Fruit fly (Drosophila melanogaster): ENCODE measurements around the gene CG13055.

The CG13055 gene

DNA sequence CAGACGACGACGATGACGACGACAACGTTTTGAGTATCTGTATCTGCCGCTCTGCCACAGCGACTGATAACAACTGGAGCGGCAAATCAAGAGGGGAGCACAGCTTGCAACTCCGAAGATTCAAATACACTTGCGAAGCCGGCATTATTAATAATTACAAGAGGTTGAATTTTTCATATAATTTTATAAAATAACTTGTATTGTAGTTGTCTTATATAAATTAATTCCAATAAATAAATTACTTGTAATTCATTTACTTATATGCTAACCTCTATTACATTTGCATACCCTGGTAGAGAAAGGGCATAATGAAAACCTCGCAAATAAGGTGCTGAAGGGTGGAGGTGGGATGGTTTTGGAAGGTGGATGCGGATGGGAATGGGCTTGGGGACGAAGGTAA, 48.0 kb downstream of the CG13055 start (continued):
- TF ChIP-seq ss (GFP tag; optimal IDR thresholded peaks at IDR 0.05), result peak; percentile 48 to 68
- peak; percentile 41 for TF ChIP-seq CG31627 (GFP tag; optimal IDR thresholded peaks at IDR 0.05)
- peak; percentile 69 for TF ChIP-seq achi (GFP tag; optimal IDR thresholded peaks at IDR 0.05)
- peak; percentile 49 for TF ChIP-seq CG11762 (GFP tag; optimal IDR thresholded peaks at IDR 0.05; ENCODE audit: insufficient read depth)
- no peak for TF ChIP-seq CG4318 (GFP tag; optimal IDR thresholded peaks at IDR 0.05)
- no peak for TF ChIP-seq dac (GFP tag; optimal IDR thresholded peaks at IDR 0.05)
- no peak for TF ChIP-seq CG11294 (GFP tag; IDR thresholded peaks at IDR 0.05)
- peak; percentile 87 for TF ChIP-seq CG34406 (GFP tag; optimal IDR thresholded peaks at IDR 0.05)

DNA sequence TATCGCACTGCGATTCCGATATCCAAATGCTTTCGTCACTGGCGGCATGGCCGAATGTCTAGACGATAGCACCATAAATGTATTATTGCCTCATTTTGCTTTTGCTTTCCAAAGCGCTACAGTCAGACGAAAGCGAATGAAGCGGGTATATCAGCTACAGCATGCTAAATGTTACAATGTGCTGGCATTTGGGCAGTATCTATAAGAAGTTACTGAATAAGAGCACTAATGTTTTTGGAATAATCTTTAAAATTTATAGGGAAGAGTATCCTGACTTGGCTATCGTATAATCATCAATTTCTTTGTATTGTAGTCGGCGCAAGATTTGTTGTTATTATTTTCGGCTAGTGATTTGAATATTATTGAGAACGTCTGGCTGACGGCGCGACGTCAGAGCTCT, 48.9 kb downstream of the CG13055 start:
- peak; percentile 79 for TF ChIP-seq OdsH (GFP tag; optimal IDR thresholded peaks at IDR 0.05)
- peak; percentile 54 for TF ChIP-seq Gug (GFP tag; IDR thresholded peaks at IDR 0.05)
- TF ChIP-seq CG8319 (GFP tag; optimal IDR thresholded peaks at IDR 0.05), result peak; percentile 58
- peak; percentile 38 for TF ChIP-seq CG11762 (GFP tag; optimal IDR thresholded peaks at IDR 0.05; ENCODE audit: insufficient read depth)
- TF ChIP-seq CG6792 (GFP tag; optimal IDR thresholded peaks at IDR 0.05), result peak; percentile 69
- peak; percentile 75 for TF ChIP-seq Smox (GFP tag; optimal IDR thresholded peaks at IDR 0.05)
- peak; percentile 86 for TF ChIP-seq cyc (GFP tag; optimal IDR thresholded peaks at IDR 0.05)
- TF ChIP-seq topi (GFP tag; optimal IDR thresholded peaks at IDR 0.05), result peak; percentile 83
- TF ChIP-seq Hr4 (GFP tag; optimal IDR thresholded peaks at IDR 0.05), result peak; percentile 54
- peak; percentile 59 for TF ChIP-seq achi (GFP tag; optimal IDR thresholded peaks at IDR 0.05)
- no peak for TF ChIP-seq CG16779 (tag; optimal IDR thresholded peaks at IDR 0.05)
- no peak for TF ChIP-seq CG9139 (GFP tag; optimal IDR thresholded peaks at IDR 0.05)
- TF ChIP-seq CG31627 (GFP tag; optimal IDR thresholded peaks at IDR 0.05), result peak; percentile 83
- TF ChIP-seq Eip75B (GFP tag; optimal IDR thresholded peaks at IDR 0.05), result peak; percentile 52
- peak; percentile 64 for TF ChIP-seq CG6808 (GFP tag; optimal IDR thresholded peaks at IDR 0.05)
- TF ChIP-seq esn (GFP tag; optimal IDR thresholded peaks at IDR 0.05), result peak; percentile 85
- peak; percentile 66; the same call in 2 of the 3 replicates for TF ChIP-seq CG8119 (GFP tag; IDR thresholded peaks at IDR 0.05)
- TF ChIP-seq Hr38 (GFP tag; optimal IDR thresholded peaks at IDR 0.05), result no peak
- peak; percentile 77 for TF ChIP-seq acj6 (GFP tag; optimal IDR thresholded peaks at IDR 0.05)
- TF ChIP-seq fkh (GFP tag; optimal IDR thresholded peaks at IDR 0.05), result peak; percentile 9
- peak; percentile 82 for TF ChIP-seq Sox14 (GFP tag; optimal IDR thresholded peaks at IDR 0.05)
- TF ChIP-seq CG7368 (GFP tag; optimal IDR thresholded peaks at IDR 0.05), result peak; percentile 58
- peak; percentile 74 for TF ChIP-seq Sox102F (GFP tag; optimal IDR thresholded peaks at IDR 0.05)
- TF ChIP-seq CG32006 (GFP tag; optimal IDR thresholded peaks at IDR 0.05), result peak; percentile 62
- peak; percentile 74 for TF ChIP-seq fd59A (GFP tag; optimal IDR thresholded peaks at IDR 0.05)
- TF ChIP-seq CG6276 (GFP tag; optimal IDR thresholded peaks at IDR 0.05), result peak; percentile 10
- TF ChIP-seq svp (GFP tag), result peak; percentile 88
- peak; percentile 75 for TF ChIP-seq lz (GFP tag; optimal IDR thresholded peaks at IDR 0.05)
- peak; percentile 72 for TF ChIP-seq Ets96B (tag; optimal IDR thresholded peaks at IDR 0.05)
- TF ChIP-seq CG4318 (GFP tag; optimal IDR thresholded peaks at IDR 0.05), result no peak
- peak; percentile 85 for TF ChIP-seq vri (GFP tag; optimal IDR thresholded peaks at IDR 0.05)
- TF ChIP-seq CG15336 (GFP tag; IDR thresholded peaks at IDR 0.05), result peak; percentile 57
- no peak for TF ChIP-seq fd85E (GFP tag; optimal IDR thresholded peaks at IDR 0.05)
- peak; percentile 78 for TF ChIP-seq pdm3 (GFP tag; optimal IDR thresholded peaks at IDR 0.05)
- peak; percentile 64 for TF ChIP-seq net (GFP tag; optimal IDR thresholded peaks at IDR 0.05)
- peak; percentile 70 for TF ChIP-seq CG8632 (GFP tag; optimal IDR thresholded peaks at IDR 0.05)
- TF ChIP-seq CG34406 (GFP tag; optimal IDR thresholded peaks at IDR 0.05), result peak; percentile 45
- peak; percentile 60 for TF ChIP-seq spab (GFP tag; optimal IDR thresholded peaks at IDR 0.05)
- peak in 1 of 2 experiments; percentile 10 for TF ChIP-seq ss (GFP tag; optimal IDR thresholded peaks at IDR 0.05)
- TF ChIP-seq CG3032 (tag; optimal IDR thresholded peaks at IDR 0.05), result peak; percentile 62
- peak; percentile 61 for TF ChIP-seq Blimp-1 (GFP tag; optimal IDR thresholded peaks at IDR 0.05)
- TF ChIP-seq CG6163 (GFP tag; IDR thresholded peaks at IDR 0.05), result peak; percentile 74
- peak; percentile 74 for TF ChIP-seq CG11902 (GFP tag; optimal IDR thresholded peaks at IDR 0.05)
- peak; percentile 69 for TF ChIP-seq eg (GFP tag; IDR thresholded peaks at IDR 0.05)
- peak; percentile 81 for TF ChIP-seq Ets21C (GFP tag; optimal IDR thresholded peaks at IDR 0.05)
- TF ChIP-seq dsx (GFP tag; optimal IDR thresholded peaks at IDR 0.05; ENCODE audit: poor library complexity, severe bottlenecking), result peak; percentile 50
- TF ChIP-seq Met (GFP tag; optimal IDR thresholded peaks at IDR 0.05), result peak; percentile 83

Measured in whole organism, prepupa.